Worm (Caenorhabditis elegans) whole organism, L1 larva: Measurements from ENCODE around the gene dct-13.

ENCODE experiments used
- C34B4.2 ChIP-seq: sonication (generic microtip); optimal IDR thresholded peaks from 2 replicates; lab custom pipeline; 2017; ENCODE audit warnings: mild to moderate bottlenecking, missing genetic modification characterization, missing compliant biosample characterization
- F16B12.6 ChIP-seq: fragments of 150-350 bp; optimal IDR thresholded peaks from 2 replicates; lab custom pipeline; 2014; ENCODE audit warnings: missing biosample characterization, missing genetic modification characterization
- Y116A8C.19 ChIP-seq: sonication (generic microtip); optimal IDR thresholded peaks from 2 replicates; lab custom pipeline; 2016; ENCODE audit warnings: missing compliant biosample characterization, missing genetic modification characterization, borderline replicate concordance
- aly-2 ChIP-seq: fragments of 150-350 bp; optimal IDR thresholded peaks from 2 replicates; lab custom pipeline; 2014; ENCODE audit warnings: missing biosample characterization, missing genetic modification characterization
- ama-1 ChIP-seq: fragments of 150-350 bp; optimal IDR thresholded peaks from 2 replicates; lab custom pipeline; 2014
- blmp-1 ChIP-seq: fragments of 150-350 bp; optimal IDR thresholded peaks from 2 replicates; lab custom pipeline; 2014; ENCODE audit warnings: missing biosample characterization, missing genetic modification characterization
- ceh-63 ChIP-seq: fragments of 200-800 bp; sonication (Bioruptor generic); optimal IDR thresholded peaks from 2 replicates; lab custom pipeline; 2018; ENCODE audit warnings: mild to moderate bottlenecking, missing genetic modification characterization, missing compliant biosample characterization
- ceh-88 ChIP-seq: fragments of 200-800 bp; sonication (Bioruptor generic); IDR thresholded peaks from 2 replicates; pipeline ENCODE4 v1.3.6; 2022; ENCODE audit warnings: missing genetic modification characterization, missing compliant biosample characterization
- ceh-90 ChIP-seq: sonication (generic microtip); optimal IDR thresholded peaks from 2 replicates; lab custom pipeline; 2016; ENCODE audit warnings: missing genetic modification characterization, missing compliant biosample characterization
- ces-1 ChIP-seq: fragments of 150-350 bp; optimal IDR thresholded peaks from 2 replicates; lab custom pipeline; 2014; ENCODE audit warnings: missing biosample characterization, missing genetic modification reagents, missing genetic modification characterization
- dpl-1 ChIP-seq, 3 experiments: fragments of 150-350 bp in 2 of 3; sonication (generic microtip) in 1 of 3; optimal IDR thresholded peaks; 2 replicates each; lab custom pipeline; 2014 to 2017; ENCODE audit warnings: missing biosample characterization in 3 of 3, missing genetic modification characterization in 3 of 3, missing genetic modification reagents in 3 of 3
- egl-27 ChIP-seq, 2 experiments: fragments of 150-350 bp in 1 of 2; sonication (generic microtip); optimal IDR thresholded peaks; 3 replicates each; lab custom pipeline; 2017 to 2018; ENCODE audit warnings: missing biosample characterization in 2 of 2, missing genetic modification characterization in 2 of 2, missing genetic modification reagents in 2 of 2
- elt-3 ChIP-seq, 6 experiments: fragments of 150-350 bp in 1 of 6; sonication (generic microtip); optimal IDR thresholded peaks; 2 replicates each; lab custom pipeline; 2017 to 2018; ENCODE audit warnings: missing biosample characterization in 6 of 6, missing genetic modification characterization in 6 of 6, inconsistent platforms in 1 of 6
- ets-5 ChIP-seq: fragments of 200-800 bp; sonication (Bioruptor generic); IDR thresholded peaks from 2 replicates; pipeline ENCODE4 v1.3.6; 2022; ENCODE audit warnings: missing genetic modification characterization, missing compliant biosample characterization
- fkh-8 ChIP-seq: sonication (generic microtip); optimal IDR thresholded peaks from 2 replicates; lab custom pipeline; 2016; ENCODE audit warnings: mild to moderate bottlenecking, missing genetic modification characterization, missing compliant biosample characterization
- fos-1 ChIP-seq: fragments of 150-350 bp; optimal IDR thresholded peaks from 2 replicates; lab custom pipeline; 2014; ENCODE audit warnings: missing biosample characterization, missing genetic modification characterization
- grh-1 ChIP-seq: fragments of 200-800 bp; sonication (Bioruptor generic); IDR thresholded peaks from 2 replicates; pipeline ENCODE4 v1.3.6; 2022; ENCODE audit warnings: missing genetic modification reagents, missing genetic modification characterization, missing compliant biosample characterization
- hlh-17 ChIP-seq: fragments of 200-800 bp; sonication (Bioruptor generic); optimal IDR thresholded peaks from 2 replicates; lab custom pipeline; 2018; ENCODE audit warnings: missing genetic modification characterization, mild to moderate bottlenecking, missing compliant biosample characterization, moderate library complexity, borderline replicate concordance
- hlh-4 ChIP-seq: sonication (generic microtip); optimal IDR thresholded peaks from 2 replicates; lab custom pipeline; 2016; ENCODE audit warnings: mild to moderate bottlenecking, missing genetic modification characterization, missing compliant biosample characterization
- hpl-2 ChIP-seq: fragments of 150-350 bp; optimal IDR thresholded peaks from 2 replicates; lab custom pipeline; 2014; ENCODE audit warnings: missing biosample characterization, missing genetic modification reagents, missing genetic modification characterization
- isw-1 ChIP-seq: fragments of 200-800 bp; sonication (Bioruptor generic); IDR thresholded peaks from 2 replicates; pipeline ENCODE4 v1.3.6; 2022; ENCODE audit warnings: missing genetic modification characterization, missing compliant biosample characterization
- jun-1 ChIP-seq: fragments of 150-350 bp; optimal IDR thresholded peaks from 2 replicates; lab custom pipeline; 2014; ENCODE audit warnings: missing biosample characterization, missing genetic modification reagents, missing genetic modification characterization
- lin-39 ChIP-seq: fragments of 150-350 bp; optimal IDR thresholded peaks from 2 replicates; lab custom pipeline; 2014; ENCODE audit warnings: missing biosample characterization, missing genetic modification reagents, missing genetic modification characterization
- mab-9 ChIP-seq: fragments of 200-800 bp; sonication (Bioruptor generic); IDR thresholded peaks from 2 replicates; pipeline ENCODE4 v1.3.6; 2022; ENCODE audit warnings: missing genetic modification reagents, missing genetic modification characterization, missing compliant biosample characterization
- mep-1 ChIP-seq: fragments of 150-350 bp; optimal IDR thresholded peaks from 2 replicates; lab custom pipeline; 2014; ENCODE audit warnings: missing biosample characterization, missing genetic modification characterization
- nhr-12 ChIP-seq: sonication (generic microtip); optimal IDR thresholded peaks from 2 replicates; lab custom pipeline; 2017; ENCODE audit warnings: missing biosample characterization, missing genetic modification characterization
- nhr-19 ChIP-seq: fragments of 200-800 bp; sonication (Bioruptor generic); conservative IDR thresholded peaks from 2 replicates; pipeline ENCODE4 v1.3.6; 2022; ENCODE audit warnings: missing genetic modification characterization, missing compliant biosample characterization
- nhr-237 ChIP-seq: fragments of 150-350 bp; optimal IDR thresholded peaks from 2 replicates; lab custom pipeline; 2014; ENCODE audit warnings: missing biosample characterization, missing genetic modification characterization
- nhr-47 ChIP-seq: sonication (generic microtip); optimal IDR thresholded peaks from 2 replicates; lab custom pipeline; 2016; ENCODE audit warnings: mild to moderate bottlenecking, missing genetic modification characterization, moderate library complexity, missing compliant biosample characterization
- nhr-71 ChIP-seq: sonication (generic microtip); optimal IDR thresholded peaks from 2 replicates; lab custom pipeline; 2016; ENCODE audit warnings: mild to moderate bottlenecking, missing genetic modification characterization, moderate library complexity, missing compliant biosample characterization
- nhr-76 ChIP-seq: sonication (generic microtip); optimal IDR thresholded peaks from 2 replicates; lab custom pipeline; 2017; ENCODE audit warnings: missing biosample characterization, missing genetic modification characterization
- nhr-84 ChIP-seq: sonication (generic microtip); optimal IDR thresholded peaks from 2 replicates; lab custom pipeline; 2017; ENCODE audit warnings: missing biosample characterization, missing genetic modification characterization
- nhr-85 ChIP-seq: sonication (generic microtip); peaks from one replicate; lab custom pipeline; 2016; ENCODE audit warnings: missing genetic modification characterization, inconsistent platforms, missing compliant biosample characterization
- nhr-90 ChIP-seq: sonication (generic microtip); optimal IDR thresholded peaks from 2 replicates; lab custom pipeline; 2016; ENCODE audit warnings: mild to moderate bottlenecking, missing genetic modification characterization, missing compliant biosample characterization; ENCODE audit not compliant: poor library complexity
- pag-3 ChIP-seq: sonication (generic microtip); optimal IDR thresholded peaks from 2 replicates; lab custom pipeline; 2017; ENCODE audit warnings: missing genetic modification characterization, mild to moderate bottlenecking, missing compliant biosample characterization, antibody characterized with exemption, borderline replicate concordance; ENCODE audit not compliant: insufficient read depth
- rnt-1 ChIP-seq: sonication (generic microtip); optimal IDR thresholded peaks from 2 replicates; lab custom pipeline; 2016; ENCODE audit warnings: mild to moderate bottlenecking, missing genetic modification characterization, moderate library complexity, missing compliant biosample characterization
- snpc-4 ChIP-seq: fragments of 150-350 bp; optimal IDR thresholded peaks from 2 replicates; lab custom pipeline; 2014; ENCODE audit warnings: missing biosample characterization, missing genetic modification characterization
- snu-23 ChIP-seq: sonication (generic microtip); optimal IDR thresholded peaks from 2 replicates; lab custom pipeline; 2016; ENCODE audit warnings: missing genetic modification characterization, missing compliant biosample characterization
- sptf-1 ChIP-seq: fragments of 150-350 bp; optimal IDR thresholded peaks from 2 replicates; lab custom pipeline; 2014; ENCODE audit warnings: missing biosample characterization, missing genetic modification characterization
- tbx-2 ChIP-seq: sonication (generic microtip); optimal IDR thresholded peaks from 2 replicates; lab custom pipeline; 2016; ENCODE audit warnings: missing genetic modification characterization, missing compliant biosample characterization
- tlp-1 ChIP-seq: fragments of 150-350 bp; optimal IDR thresholded peaks from 2 replicates; lab custom pipeline; 2014; ENCODE audit warnings: missing biosample characterization, missing genetic modification characterization
- unc-130 ChIP-seq: fragments of 150-350 bp; optimal IDR thresholded peaks from 2 replicates; lab custom pipeline; 2017; ENCODE audit warnings: missing biosample characterization, missing genetic modification characterization, inconsistent platforms
- unc-30 ChIP-seq: sonication (generic microtip); optimal IDR thresholded peaks from 2 replicates; lab custom pipeline; 2017; ENCODE audit warnings: missing biosample characterization, missing genetic modification characterization
- unc-62 ChIP-seq: fragments of 150-350 bp; optimal IDR thresholded peaks from 2 replicates; lab custom pipeline; 2014; ENCODE audit warnings: missing biosample characterization, missing genetic modification reagents, missing genetic modification characterization
- unc-98 ChIP-seq: fragments of 200-800 bp; sonication (Bioruptor generic); IDR thresholded peaks from 2 replicates; pipeline ENCODE4 v1.3.6; 2022; ENCODE audit warnings: missing genetic modification characterization, missing compliant biosample characterization
- zip-4 ChIP-seq: fragments of 200-800 bp; sonication (Bioruptor generic); optimal IDR thresholded peaks from 2 replicates; lab custom pipeline; 2018; ENCODE audit warnings: mild to moderate bottlenecking, missing genetic modification characterization, moderate library complexity, missing compliant biosample characterization

Gene dct-13

ce11 chrIV:17021042-17021441, 3.9 kb downstream of the dct-13 start:
- no peak for TF ChIP-seq C34B4.2 (tag; lab: Kevin White, UChicago)
- no peak for TF ChIP-seq grh-1 (GFP tag; lab: Robert Waterston, UW)
- no peak for TF ChIP-seq dpl-1 (GFP tag; optimal IDR thresholded peaks at IDR 0.05; lab: Kevin White, UChicago)
- no peak for TF ChIP-seq jun-1 (tag; lab: Kevin White, UChicago)
- no peak for TF ChIP-seq isw-1 (GFP tag; lab: Robert Waterston, UW)
- TF ChIP-seq nhr-12, result no peak
- no peak for TF ChIP-seq nhr-85 (tag; lab: Kevin White, UChicago)
- no peak for TF ChIP-seq fkh-8 (tag; lab: Kevin White, UChicago)
- TF ChIP-seq Y116A8C.19 (tag; lab: Kevin White, UChicago), result no peak
- TF ChIP-seq hlh-17 (GFP tag; lab: Kevin White, UChicago), result no peak
- no peak for TF ChIP-seq tlp-1 (tag; lab: Kevin White, UChicago)
- TF ChIP-seq zip-4 (GFP tag; lab: Kevin White, UChicago), result no peak
- no peak for TF ChIP-seq unc-30 (tag; lab: Kevin White, UChicago)
- TF ChIP-seq sptf-1 (tag; lab: Kevin White, UChicago), result no peak
- TF ChIP-seq ces-1 (GFP tag; lab: Kevin White, UChicago), result no peak
- TF ChIP-seq nhr-84 (tag; lab: Kevin White, UChicago), result no peak
- no peak for TF ChIP-seq nhr-47 (tag; lab: Kevin White, UChicago)
- no peak for TF ChIP-seq egl-27 (tag; optimal IDR thresholded peaks at IDR 0.05; lab: Kevin White, UChicago)

- TF ChIP-seq fos-1 (tag; lab: Kevin White, UChicago), result no peak
Observed at ce11 chrIV:17010274-17010673, 14.6 kb downstream of the dct-13 start.

ce11 chrIV:17005734-17006133, 19.2 kb downstream of the dct-13 start:
- TF ChIP-seq nhr-85 (tag; lab: Kevin White, UChicago), result no peak
- no peak for TF ChIP-seq nhr-76
- no peak for TF ChIP-seq hpl-2 (GFP tag; lab: Kevin White, UChicago)
- TF ChIP-seq unc-98 (GFP tag; lab: Robert Waterston, UW), result no peak
- no peak for TF ChIP-seq nhr-90 (tag; lab: Kevin White, UChicago)
- no peak for TF ChIP-seq nhr-19 (GFP tag; lab: Robert Waterston, UW)
- no peak for TF ChIP-seq hlh-17 (GFP tag; lab: Kevin White, UChicago)
- no peak for TF ChIP-seq rnt-1 (tag; lab: Kevin White, UChicago)
- TF ChIP-seq mep-1 (tag; lab: Kevin White, UChicago), result no peak
- TF ChIP-seq F16B12.6 (tag; lab: Kevin White, UChicago), result no peak
- TF ChIP-seq, all 84 proteins: peak for 0

- TF ChIP-seq aly-2 (tag; lab: Kevin White, UChicago), result no peak
- peak; percentile 34 for TF ChIP-seq jun-1 (tag; lab: Kevin White, UChicago)
- TF ChIP-seq ama-1 (lab: Kevin White, UChicago), result no peak
- TF ChIP-seq nhr-76, result peak; percentile 11
- no peak for TF ChIP-seq ceh-63
- TF ChIP-seq fkh-8 (tag; lab: Kevin White, UChicago), result peak; percentile 80
- TF ChIP-seq tbx-2 (tag; lab: Kevin White, UChicago), result peak; percentile 88
- TF ChIP-seq ets-5, result no peak
- TF ChIP-seq unc-98 (GFP tag; lab: Robert Waterston, UW), result peak; percentile 91
- no peak for TF ChIP-seq unc-62 (GFP tag; lab: Kevin White, UChicago)
- TF ChIP-seq pag-3, result no peak
- peak; percentile 99 for TF ChIP-seq rnt-1 (tag; lab: Kevin White, UChicago)
- TF ChIP-seq hlh-4 (tag; lab: Kevin White, UChicago), result no peak
- peak; percentile 60 for TF ChIP-seq Y116A8C.19 (tag; lab: Kevin White, UChicago)
- peak; percentile 88 for TF ChIP-seq unc-130 (tag; lab: Kevin White, UChicago)
- TF ChIP-seq snpc-4 (tag; lab: Kevin White, UChicago), result peak; percentile 61
- TF ChIP-seq nhr-19 (GFP tag; lab: Robert Waterston, UW), result peak; percentile 78
- peak; percentile 17 for TF ChIP-seq lin-39 (tag; lab: Kevin White, UChicago)
- TF ChIP-seq nhr-84 (tag; lab: Kevin White, UChicago), result no peak
- TF ChIP-seq snu-23 (GFP tag; lab: Kevin White, UChicago), result peak; percentile 85
- peak; percentile 88 for TF ChIP-seq nhr-71 (tag; lab: Kevin White, UChicago)
- peak; percentile 92 for TF ChIP-seq ceh-90
- TF ChIP-seq nhr-12, result no peak
- no peak for TF ChIP-seq nhr-237 (tag; lab: Kevin White, UChicago)
- no peak for TF ChIP-seq hpl-2 (GFP tag; lab: Kevin White, UChicago)
- peak; percentile 25; the same call in 1 of the 2 replicates for TF ChIP-seq ceh-88 (GFP tag; lab: Robert Waterston, UW)
- peak; percentile 10 for TF ChIP-seq blmp-1 (tag; lab: Kevin White, UChicago)
- no peak for TF ChIP-seq elt-3 (tag; optimal IDR thresholded peaks at IDR 0.05; lab: Kevin White, UChicago)
- TF ChIP-seq mab-9 (GFP tag; lab: Robert Waterston, UW), result peak; percentile 61; the same call in 1 of the 2 replicates
Observed at ce11 chrIV:16995425-16995824, 29.5 kb downstream of the dct-13 start, which contains the start of gene rom-4. TSS of gene rom-4 (plus strand) at chrIV:16995822.
